Worm (Caenorhabditis elegans) whole organism, L2 larva: ENCODE measurements around the gene lig-1.

Experiments
- blmp-1 ChIP-seq: sonication (generic microtip); optimal IDR thresholded peaks from 2 replicates; lab custom pipeline; 2017; ENCODE audit warnings: missing genetic modification characterization, mild to moderate bottlenecking, missing compliant biosample characterization, antibody characterized with exemption, moderate library complexity; ENCODE audit not compliant: insufficient read depth
- egl-27 ChIP-seq: sonication (generic microtip); optimal IDR thresholded peaks from 3 replicates; lab custom pipeline; 2017; ENCODE audit warnings: missing biosample characterization, missing genetic modification reagents, missing genetic modification characterization
- lin-13 ChIP-seq: fragments of 150-350 bp; optimal IDR thresholded peaks from 2 replicates; lab custom pipeline; 2014; ENCODE audit warnings: missing biosample characterization, missing genetic modification reagents, missing genetic modification characterization
- mab-5 ChIP-seq: fragments of 150-350 bp; optimal IDR thresholded peaks from 2 replicates; lab custom pipeline; 2014; ENCODE audit warnings: missing biosample characterization, missing genetic modification characterization
- mdl-1 ChIP-seq, 2 experiments: fragments of 150-350 bp in 1 of 2; sonication (generic microtip) in 1 of 2; optimal IDR thresholded peaks; 2 replicates each; lab custom pipeline; 2017; ENCODE audit warnings: missing biosample characterization in 2 of 2, missing genetic modification characterization in 2 of 2
- nhr-237 ChIP-seq: fragments of 150-350 bp; optimal IDR thresholded peaks from 2 replicates; lab custom pipeline; 2014; ENCODE audit warnings: missing biosample characterization, missing genetic modification characterization
- nhr-25 ChIP-seq: fragments of 150-350 bp; sonication (generic microtip); optimal IDR thresholded peaks from 3 replicates; lab custom pipeline; 2014; ENCODE audit warnings: missing biosample characterization, missing genetic modification characterization
- ztf-4 ChIP-seq: fragments of 150-350 bp; optimal IDR thresholded peaks from 2 replicates; lab custom pipeline; 2014; ENCODE audit warnings: missing biosample characterization, missing genetic modification characterization

DNA sequence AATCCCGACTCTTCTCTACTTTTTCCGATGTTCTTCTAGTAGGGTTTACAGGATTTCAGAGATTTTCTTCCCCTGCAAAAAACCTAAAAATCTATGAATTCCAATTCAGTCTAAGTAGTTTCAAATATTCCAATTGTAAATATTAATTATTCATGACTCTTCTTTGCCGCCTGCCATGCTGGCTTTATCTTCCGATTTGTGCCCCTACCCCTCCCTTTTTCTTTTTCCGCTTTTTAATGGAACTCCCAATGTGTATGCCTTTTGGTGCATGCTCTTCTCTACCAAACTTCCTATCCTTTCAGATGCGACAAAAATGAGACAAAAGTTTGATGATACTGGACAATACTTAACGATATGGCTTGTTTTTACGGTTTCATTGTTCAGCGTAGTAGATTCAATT lies 10.8 kb downstream of the lig-1 start, which contains the start of gene nrx-1:
- TF ChIP-seq ztf-4 (tag; lab: Kevin White, UChicago) (no peak), nhr-237 (tag; lab: Kevin White, UChicago) (no peak), egl-27 (tag; lab: Kevin White, UChicago) (no peak), nhr-25 (no peak), blmp-1 (tag; lab: Kevin White, UChicago) (no peak), lin-13 (GFP tag; lab: Kevin White, UChicago) (no peak), mab-5 (no peak), mdl-1 (tag; optimal IDR thresholded peaks at IDR 0.05; lab: Kevin White, UChicago) (no peak)
